Fruit fly (Drosophila melanogaster): Measurements from ENCODE around the gene CG34155.

Gene CG34155

dm6 chr3R:30540196-30540595 is 19.8 kb downstream of the CG34155 start (continued):
- TF ChIP-seq CG12744 (GFP tag; optimal IDR thresholded peaks at IDR 0.05) (peak; percentile 89), Mes4 (GFP tag; optimal IDR thresholded peaks at IDR 0.05) (peak; percentile 88), CG18619 (GFP tag; optimal IDR thresholded peaks at IDR 0.05) (peak; percentile 91), CG14014 (GFP tag; IDR thresholded peaks at IDR 0.05) (peak; percentile 91), ase (GFP tag; IDR thresholded peaks at IDR 0.05) (peak; percentile 88), wdn (GFP tag; IDR thresholded peaks at IDR 0.05) (peak; percentile 91), Optix (GFP tag; IDR thresholded peaks at IDR 0.05) (peak; percentile 87), Hr3 (GFP tag; optimal IDR thresholded peaks at IDR 0.05) (peak; percentile 86), CG9609 (GFP tag; optimal IDR thresholded peaks at IDR 0.05) (peak; percentile 92), Sin3A (optimal IDR thresholded peaks at IDR 0.05) (no peak), CG10462 (GFP tag; optimal IDR thresholded peaks at IDR 0.05) (peak; percentile 83), D19B (GFP tag; optimal IDR thresholded peaks at IDR 0.05) (peak; percentile 76), B-H2 (GFP tag; optimal IDR thresholded peaks at IDR 0.05) (peak; percentile 93), CG4404 (GFP tag; IDR thresholded peaks at IDR 0.05) (peak; percentile 71), Fer3 (tag; optimal IDR thresholded peaks at IDR 0.05) (peak; percentile 95), Rx (GFP tag; IDR thresholded peaks at IDR 0.05) (peak; percentile 85), CG13123 (GFP tag; optimal IDR thresholded peaks at IDR 0.05) (peak; percentile 86), otp (GFP tag; IDR thresholded peaks at IDR 0.05) (peak; percentile 90), ara (GFP tag; IDR thresholded peaks at IDR 0.05) (peak; percentile 90), CG13894 (tag; optimal IDR thresholded peaks at IDR 0.05) (peak; percentile 92), Dp (GFP tag; optimal IDR thresholded peaks at IDR 0.05) (no peak), stwl (tag; optimal IDR thresholded peaks at IDR 0.05) (no peak), CG7963 (GFP tag; IDR thresholded peaks at IDR 0.05; ENCODE audit: partially characterized antibody) (no peak), tap (tag; optimal IDR thresholded peaks at IDR 0.05) (peak; percentile 83), repo (GFP tag; optimal IDR thresholded peaks at IDR 0.05) (peak; percentile 91), CG14710 (tag; optimal IDR thresholded peaks at IDR 0.05) (peak; percentile 77), Adf1 (GFP tag; IDR thresholded peaks at IDR 0.05) (peak; percentile 66), Poxn (GFP tag; IDR thresholded peaks at IDR 0.05) (peak; percentile 72), HHEX (GFP tag; optimal IDR thresholded peaks at IDR 0.05) (peak; percentile 92), pnt (GFP tag; optimal IDR thresholded peaks at IDR 0.05) (peak; percentile 94), Drgx (GFP tag; IDR thresholded peaks at IDR 0.05) (peak; percentile 85), pros (GFP tag; optimal IDR thresholded peaks at IDR 0.05) (no peak), CG9932 (GFP tag; IDR thresholded peaks at IDR 0.05) (peak; percentile 92), TFAM (GFP tag; optimal IDR thresholded peaks at IDR 0.05) (peak; percentile 60), CG30403 (GFP tag; optimal IDR thresholded peaks at IDR 0.05) (peak; percentile 94), grau (tag; optimal IDR thresholded peaks at IDR 0.05) (peak; percentile 88), Dref (GFP tag; IDR thresholded peaks at IDR 0.05) (0 out of 2 replicates have a peak, but pooled peaks have one; percentile 2), CG12104 (GFP tag; optimal IDR thresholded peaks at IDR 0.05) (peak; percentile 88), Gug (GFP tag; IDR thresholded peaks at IDR 0.05) (peak; percentile 93), pan (optimal IDR thresholded peaks at IDR 0.05) (no peak), pan (GFP tag; optimal IDR thresholded peaks at IDR 0.05 in 1 of 2, IDR thresholded peaks at IDR 0.05 in 1 of 2) (peak in 1 of 2 experiments; percentile 94), NFAT (GFP tag; IDR thresholded peaks at IDR 0.05) (peak; percentile 90), CG14667 (GFP tag; IDR thresholded peaks at IDR 0.05) (peak; percentile 90), dati (GFP tag; IDR thresholded peaks at IDR 0.05) (peak; percentile 88), CG15269 (tag; optimal IDR thresholded peaks at IDR 0.05) (peak; percentile 95), pb (GFP tag; optimal IDR thresholded peaks at IDR 0.05) (peak; percentile 90), Ravus (GFP tag; IDR thresholded peaks at IDR 0.05) (peak; percentile 63), scrt (GFP tag; optimal IDR thresholded peaks at IDR 0.05) (peak; percentile 87), CG3065 (GFP tag; optimal IDR thresholded peaks at IDR 0.05) (peak; percentile 89), CG17612 (GFP tag; IDR thresholded peaks at IDR 0.05) (peak; percentile 76), CG5245 (GFP tag; optimal IDR thresholded peaks at IDR 0.05) (peak; percentile 92), CG10654 (GFP tag; optimal IDR thresholded peaks at IDR 0.05) (peak; percentile 93), chn (GFP tag; optimal IDR thresholded peaks at IDR 0.05) (peak; percentile 94)

Measured in whole organism, embryonic.